Fruit fly (Drosophila melanogaster) whole organism, embryonic: ENCODE results near the gene pix.

Experiments
- Bdp1 ChIP-seq: fragments of 200-800 bp; sonication (Bioruptor generic); optimal IDR thresholded peaks from 3 replicates; lab custom pipeline; 2016; ENCODE audit warnings: missing biosample characterization, missing genetic modification characterization
- CG10366 ChIP-seq: fragments of 200-800 bp; sonication (Bioruptor generic); IDR thresholded peaks from 2 replicates; pipeline ENCODE4 v1.3.6; 2022; ENCODE audit warnings: missing biosample characterization, missing genetic modification characterization
- CG10431 ChIP-seq: fragments of 200-800 bp; sonication (Bioruptor generic); optimal IDR thresholded peaks from 3 replicates; lab custom pipeline; 2018; ENCODE audit warnings: missing biosample characterization, mild to moderate bottlenecking, missing genetic modification characterization
- CG11093 ChIP-seq: fragments of 200-800 bp; sonication (Bioruptor generic); IDR thresholded peaks from 3 replicates; pipeline ENCODE4 v1.3.6; 2022; ENCODE audit warnings: missing biosample characterization, missing genetic modification characterization
- CG11504 ChIP-seq: fragments of 200-800 bp; sonication (Bioruptor generic); optimal IDR thresholded peaks from 3 replicates; lab custom pipeline; 2019; ENCODE audit warnings: missing biosample characterization, mild to moderate bottlenecking, missing genetic modification characterization, moderate library complexity
- CG11560 ChIP-seq: fragments of 200-800 bp; sonication (Bioruptor generic); IDR thresholded peaks from 3 replicates; pipeline ENCODE4 v1.3.6; 2022; ENCODE audit warnings: missing biosample characterization, missing genetic modification characterization
- CG12391 ChIP-seq: fragments of 200-800 bp; sonication (Bioruptor generic); optimal IDR thresholded peaks from 3 replicates; lab custom pipeline; 2018; ENCODE audit warnings: missing biosample characterization, mild to moderate bottlenecking, missing genetic modification characterization, moderate library complexity
- CG15601 ChIP-seq: fragments of 200-800 bp; sonication (Bioruptor generic); optimal IDR thresholded peaks from 3 replicates; lab custom pipeline; 2019; ENCODE audit warnings: missing biosample characterization, mild to moderate bottlenecking, missing genetic modification characterization, moderate library complexity
- CG16779 ChIP-seq: fragments of 200-800 bp; sonication (Bioruptor generic); IDR thresholded peaks from 2 replicates; pipeline ENCODE4 v1.3.6; 2022; ENCODE audit warnings: missing biosample characterization, missing genetic modification characterization
- CG18476 ChIP-seq: fragments of 200-800 bp; sonication (Bioruptor generic); optimal IDR thresholded peaks from 2 replicates; lab custom pipeline; 2016; ENCODE audit warnings: missing biosample characterization, mild to moderate bottlenecking, missing genetic modification characterization
- CG2129 ChIP-seq: fragments of 200-800 bp; sonication (Bioruptor generic); IDR thresholded peaks from 2 replicates; pipeline ENCODE4 v1.3.6; 2022; ENCODE audit warnings: missing biosample characterization, missing genetic modification characterization; ENCODE audit not compliant: partially characterized antibody
- CG30403 ChIP-seq: fragments of 200-800 bp; sonication (Bioruptor generic); optimal IDR thresholded peaks from 3 replicates; lab custom pipeline; 2016; ENCODE audit warnings: missing biosample characterization, missing genetic modification characterization
- CG3995 ChIP-seq: fragments of 200-800 bp; sonication (Bioruptor generic); optimal IDR thresholded peaks from 3 replicates; lab custom pipeline; 2016; ENCODE audit warnings: missing biosample characterization, missing genetic modification characterization
- CG4328 ChIP-seq: fragments of 200-800 bp; sonication (Bioruptor generic); optimal IDR thresholded peaks from 3 replicates; lab custom pipeline; 2017; ENCODE audit warnings: missing biosample characterization, missing genetic modification reagents, missing genetic modification characterization
- CG4707 ChIP-seq: fragments of 200-800 bp; sonication (Bioruptor generic); optimal IDR thresholded peaks from 2 replicates; lab custom pipeline; 2018; ENCODE audit warnings: missing biosample characterization, mild to moderate bottlenecking, missing genetic modification characterization, moderate library complexity
- CG9215 ChIP-seq: fragments of 200-800 bp; sonication (Bioruptor generic); IDR thresholded peaks from 2 replicates; pipeline ENCODE4 v1.3.6; 2022; ENCODE audit warnings: missing biosample characterization, missing genetic modification characterization
- CG9797 ChIP-seq: fragments of 200-800 bp; sonication (Bioruptor generic); optimal IDR thresholded peaks from 3 replicates; lab custom pipeline; 2018; ENCODE audit warnings: missing biosample characterization, mild to moderate bottlenecking, missing genetic modification characterization
- Drgx ChIP-seq: fragments of 200-800 bp; sonication (Bioruptor generic); IDR thresholded peaks from 2 replicates; pipeline ENCODE4 v1.3.6; 2022; ENCODE audit warnings: missing biosample characterization, missing genetic modification characterization
- HLH3B ChIP-seq: fragments of 200-800 bp; sonication (Bioruptor generic); IDR thresholded peaks from 2 replicates; pipeline ENCODE4 v1.3.6; 2022; ENCODE audit warnings: missing biosample characterization, missing genetic modification characterization
- Hand ChIP-seq: fragments of 200-800 bp; sonication (Bioruptor generic); optimal IDR thresholded peaks from 2 replicates; lab custom pipeline; 2017; ENCODE audit warnings: mild to moderate bottlenecking, missing biosample characterization, missing genetic modification reagents, missing genetic modification characterization
- HmgD ChIP-seq: fragments of 200-800 bp; sonication (Bioruptor generic); optimal IDR thresholded peaks from 3 replicates; lab custom pipeline; 2016; ENCODE audit warnings: missing biosample characterization, missing genetic modification characterization
- NC2α ChIP-seq: fragments of 200-800 bp; sonication (Bioruptor generic); optimal IDR thresholded peaks from 2 replicates; lab custom pipeline; 2016; ENCODE audit warnings: missing biosample characterization, missing genetic modification characterization
- Nf-YB ChIP-seq: fragments of 200-800 bp; sonication (Bioruptor generic); optimal IDR thresholded peaks from 3 replicates; lab custom pipeline; 2019; ENCODE audit warnings: missing biosample characterization, mild to moderate bottlenecking, missing genetic modification characterization, moderate library complexity
- NfI ChIP-seq: fragments of 200-800 bp; sonication (Bioruptor generic); optimal IDR thresholded peaks from 3 replicates; lab custom pipeline; 2018; ENCODE audit warnings: missing biosample characterization, mild to moderate bottlenecking, missing genetic modification characterization, moderate library complexity
- Poxn ChIP-seq: fragments of 200-800 bp; sonication (Bioruptor generic); IDR thresholded peaks from 2 replicates; pipeline ENCODE4 v1.3.6; 2022; ENCODE audit warnings: missing biosample characterization, missing genetic modification characterization
- Ssrp ChIP-seq: fragments of 200-800 bp; sonication (Bioruptor generic); optimal IDR thresholded peaks from 2 replicates; lab custom pipeline; 2018; ENCODE audit warnings: missing biosample characterization, mild to moderate bottlenecking, missing genetic modification characterization, moderate library complexity
- Taf1 ChIP-seq: fragments of 200-800 bp; sonication (Bioruptor generic); IDR thresholded peaks from 2 replicates; pipeline ENCODE4 v1.3.6; 2022; ENCODE audit warnings: missing biosample characterization, missing genetic modification characterization
- Xrp1 ChIP-seq: fragments of 200-800 bp; sonication (Bioruptor generic); IDR thresholded peaks from 2 replicates; pipeline ENCODE4 v1.3.6; 2022; ENCODE audit warnings: missing biosample characterization, missing genetic modification characterization
- ase ChIP-seq: fragments of 200-800 bp; sonication (Bioruptor generic); IDR thresholded peaks from 3 replicates; pipeline ENCODE4 v1.3.6; 2022; ENCODE audit warnings: missing biosample characterization, missing genetic modification characterization
- bcd ChIP-seq: fragments of 200-800 bp; sonication (Bioruptor generic); optimal IDR thresholded peaks from 2 replicates; lab custom pipeline; 2017; ENCODE audit warnings: missing biosample characterization, mild to moderate bottlenecking, missing genetic modification characterization
- bigmax ChIP-seq: fragments of 200-800 bp; sonication (Bioruptor generic); optimal IDR thresholded peaks from 2 replicates; lab custom pipeline; 2018; ENCODE audit warnings: missing biosample characterization, mild to moderate bottlenecking, missing genetic modification characterization
- bowl ChIP-seq: fragments of 200-800 bp; sonication (Bioruptor generic); IDR thresholded peaks from 2 replicates; pipeline ENCODE4 v1.3.6; 2022; ENCODE audit warnings: missing biosample characterization, missing genetic modification characterization
- crol ChIP-seq: fragments of 200-800 bp; sonication (Bioruptor generic); IDR thresholded peaks from 2 replicates; pipeline ENCODE4 v1.3.6; 2022; ENCODE audit warnings: missing biosample characterization, missing genetic modification characterization
- da ChIP-seq: fragments of 200-800 bp; sonication (Bioruptor generic); optimal IDR thresholded peaks from 2 replicates; lab custom pipeline; 2016; ENCODE audit warnings: missing biosample characterization, missing genetic modification characterization
- dm ChIP-seq: fragments of 200-800 bp; sonication (Bioruptor generic); optimal IDR thresholded peaks from 3 replicates; lab custom pipeline; 2016; ENCODE audit warnings: missing biosample characterization, missing genetic modification characterization
- dpn ChIP-seq, 2 experiments: fragments of 200-800 bp; sonication (Bioruptor generic); optimal IDR thresholded peaks; 3 replicates each; lab custom pipeline; 2016; ENCODE audit warnings: missing biosample characterization in 2 of 2, missing genetic modification characterization in 2 of 2
- eyg ChIP-seq: fragments of 200-800 bp; sonication (Bioruptor generic); optimal IDR thresholded peaks from 3 replicates; lab custom pipeline; 2016; ENCODE audit warnings: missing biosample characterization, missing genetic modification characterization
- fru ChIP-seq: fragments of >200 bp; optimal IDR thresholded peaks from 2 replicates; lab custom pipeline; 2017
- grau ChIP-seq: fragments of 200-800 bp; optimal IDR thresholded peaks from 3 replicates; lab custom pipeline; 2019; ENCODE audit warnings: missing biosample characterization, mild to moderate bottlenecking, missing genetic modification characterization, moderate library complexity
- gro ChIP-seq: fragments of 200-800 bp; sonication (Bioruptor generic); optimal IDR thresholded peaks from 2 replicates; lab custom pipeline; 2016; ENCODE audit warnings: missing biosample characterization, missing genetic modification characterization
- gt ChIP-seq: fragments of 200-800 bp; sonication (Bioruptor generic); IDR thresholded peaks from 2 replicates; pipeline ENCODE4 v1.3.6; 2022; ENCODE audit warnings: missing biosample characterization, missing genetic modification characterization
- kah ChIP-seq: fragments of 200-800 bp; sonication (Bioruptor generic); optimal IDR thresholded peaks from 2 replicates; lab custom pipeline; 2018; ENCODE audit warnings: missing biosample characterization, mild to moderate bottlenecking, missing genetic modification characterization
- klu ChIP-seq: fragments of 200-800 bp; sonication (Bioruptor generic); IDR thresholded peaks from 2 replicates; pipeline ENCODE4 v1.3.6; 2022; ENCODE audit warnings: missing biosample characterization, missing genetic modification characterization
- mam ChIP-seq: fragments of 200-800 bp; sonication (Bioruptor generic); optimal IDR thresholded peaks from 3 replicates; lab custom pipeline; 2016; ENCODE audit warnings: missing biosample characterization, missing genetic modification characterization
- pita ChIP-seq: fragments of 200-800 bp; sonication (Bioruptor generic); optimal IDR thresholded peaks from 2 replicates; lab custom pipeline; 2017; ENCODE audit warnings: missing biosample characterization, mild to moderate bottlenecking, missing genetic modification characterization
- pum ChIP-seq: fragments of 200-800 bp; sonication (Bioruptor generic); optimal IDR thresholded peaks from 2 replicates; lab custom pipeline; 2016; ENCODE audit warnings: missing biosample characterization, missing genetic modification characterization
- salm ChIP-seq: fragments of 200-800 bp; sonication (Bioruptor generic); optimal IDR thresholded peaks from 2 replicates; lab custom pipeline; 2018; ENCODE audit warnings: missing biosample characterization, mild to moderate bottlenecking, missing genetic modification characterization
- sim ChIP-seq: fragments of 200-800 bp; sonication (Bioruptor generic); IDR thresholded peaks from 2 replicates; pipeline ENCODE4 v1.3.6; 2022; ENCODE audit warnings: missing biosample characterization, missing genetic modification characterization
- sqz ChIP-seq: fragments of 200-800 bp; sonication (Bioruptor generic); optimal IDR thresholded peaks from 3 replicates; lab custom pipeline; 2018; ENCODE audit warnings: missing biosample characterization, mild to moderate bottlenecking, missing genetic modification characterization
- tin ChIP-seq: fragments of 200-800 bp; sonication (Bioruptor generic); optimal IDR thresholded peaks from 3 replicates; lab custom pipeline; 2016; ENCODE audit warnings: missing biosample characterization, missing genetic modification characterization
- usp ChIP-seq: fragments of >200 bp; optimal IDR thresholded peaks from 2 replicates; lab custom pipeline; 2017; ENCODE audit warnings: missing biosample characterization, missing genetic modification characterization
- wek ChIP-seq: fragments of 200-800 bp; sonication (Bioruptor generic); optimal IDR thresholded peaks from 3 replicates; lab custom pipeline; 2018; ENCODE audit warnings: missing biosample characterization, mild to moderate bottlenecking, missing genetic modification characterization, moderate library complexity
- z ChIP-seq: fragments of 200-800 bp; sonication (Bioruptor generic); IDR thresholded peaks from 3 replicates; pipeline ENCODE4 v1.3.6; 2022; ENCODE audit warnings: missing biosample characterization, missing genetic modification characterization
- zfh2 ChIP-seq: fragments of 200-800 bp; sonication (Bioruptor generic); optimal IDR thresholded peaks from 2 replicates; lab custom pipeline; 2016; ENCODE audit warnings: missing biosample characterization, missing genetic modification characterization

Gene pix

dm6 chr3L:8925679-8926078 lies 48.9 kb downstream of the pix start (continued):
- no peak for TF ChIP-seq dm (GFP tag; lab: Kevin White, UChicago)
- TF ChIP-seq Nf-YB (GFP tag; lab: Kevin White, UChicago): peak; percentile 2
- TF ChIP-seq kah (GFP tag; lab: Kevin White, UChicago): no peak
- TF ChIP-seq zfh2 (GFP tag; lab: Kevin White, UChicago): no peak
- TF ChIP-seq NC2α: no peak
- no peak for TF ChIP-seq Drgx (GFP tag; lab: Robert Waterston, UW)
- peak; percentile 88 for TF ChIP-seq CG15601 (tag; lab: Kevin White, UChicago)
- TF ChIP-seq CG10366 (GFP tag; lab: Robert Waterston, UW): no peak
- no peak for TF ChIP-seq CG18476
- no peak for TF ChIP-seq gt (GFP tag; lab: Robert Waterston, UW)
- no peak for TF ChIP-seq tin
- TF ChIP-seq CG11560 (tag; lab: Robert Waterston, UW): no peak
- TF ChIP-seq CG4328: peak; percentile 28
- TF ChIP-seq Bdp1 (GFP tag; lab: Kevin White, UChicago): no peak
- no peak for TF ChIP-seq CG3995 (GFP tag; lab: Kevin White, UChicago)
- TF ChIP-seq sqz (GFP tag; lab: Kevin White, UChicago): peak; percentile 14
- TF ChIP-seq CG30403: no peak
- TF ChIP-seq fru (lab: Kevin White, UChicago): no peak
- TF ChIP-seq Hand (GFP tag; lab: Kevin White, UChicago): no peak
- TF ChIP-seq CG12391 (tag; lab: Kevin White, UChicago): no peak
- peak; percentile 42; the same call in 1 of the 2 replicates for TF ChIP-seq HLH3B (GFP tag; lab: Robert Waterston, UW)
- peak; percentile 56 for TF ChIP-seq wek (GFP tag; lab: Kevin White, UChicago)
- TF ChIP-seq Poxn: no peak
- no peak for TF ChIP-seq Ssrp (tag; lab: Kevin White, UChicago)
- TF ChIP-seq NfI (GFP tag; lab: Kevin White, UChicago): no peak
- no peak for TF ChIP-seq crol (GFP tag; lab: Robert Waterston, UW)
- no peak for TF ChIP-seq HmgD (GFP tag; lab: Kevin White, UChicago)
- TF ChIP-seq dpn (GFP tag; optimal IDR thresholded peaks at IDR 0.05; lab: Kevin White, UChicago): no peak
- TF ChIP-seq CG16779 (GFP tag; lab: Robert Waterston, UW): no peak
- TF ChIP-seq bigmax: no peak
- TF ChIP-seq CG11093 (GFP tag; lab: Robert Waterston, UW): no peak; the same call in 2 of the 3 replicates
- TF ChIP-seq sim (GFP tag; lab: Robert Waterston, UW): no peak
- TF ChIP-seq Xrp1 (GFP tag; lab: Robert Waterston, UW): peak; percentile 74
- TF ChIP-seq CG9797 (GFP tag; lab: Kevin White, UChicago): no peak
- TF ChIP-seq mam (GFP tag; lab: Kevin White, UChicago): no peak
- TF ChIP-seq gro: no peak
- no peak for TF ChIP-seq klu
- no peak for TF ChIP-seq da (GFP tag; lab: Kevin White, UChicago)
- no peak for TF ChIP-seq CG2129
- TF ChIP-seq z: 0 out of 3 replicates have a peak, but pooled peaks have one; percentile 14
- TF ChIP-seq CG9215 (GFP tag; lab: Robert Waterston, UW): no peak
- no peak for TF ChIP-seq pita
- no peak for TF ChIP-seq salm (tag; lab: Kevin White, UChicago)
- TF ChIP-seq CG10431 (GFP tag; lab: Kevin White, UChicago): peak; percentile 79
- TF ChIP-seq CG4707 (GFP tag; lab: Kevin White, UChicago): peak; percentile 67
- no peak for TF ChIP-seq bowl (GFP tag; lab: Robert Waterston, UW)
- no peak for TF ChIP-seq usp (GFP tag; lab: Kevin White, UChicago)
- TF ChIP-seq bcd (GFP tag; lab: Kevin White, UChicago): no peak
- no peak for TF ChIP-seq Taf1
- no peak for TF ChIP-seq ase (GFP tag; lab: Robert Waterston, UW)
- peak; percentile 14 for TF ChIP-seq CG11504 (tag; lab: Kevin White, UChicago)
- TF ChIP-seq grau (tag; lab: Kevin White, UChicago): no peak
- TF ChIP-seq pum (GFP tag; lab: Kevin White, UChicago): no peak
- no peak for TF ChIP-seq eyg (GFP tag; lab: Kevin White, UChicago)
